Worm (Caenorhabditis elegans): ENCODE measurements around the gene shc-2.

DNA sequence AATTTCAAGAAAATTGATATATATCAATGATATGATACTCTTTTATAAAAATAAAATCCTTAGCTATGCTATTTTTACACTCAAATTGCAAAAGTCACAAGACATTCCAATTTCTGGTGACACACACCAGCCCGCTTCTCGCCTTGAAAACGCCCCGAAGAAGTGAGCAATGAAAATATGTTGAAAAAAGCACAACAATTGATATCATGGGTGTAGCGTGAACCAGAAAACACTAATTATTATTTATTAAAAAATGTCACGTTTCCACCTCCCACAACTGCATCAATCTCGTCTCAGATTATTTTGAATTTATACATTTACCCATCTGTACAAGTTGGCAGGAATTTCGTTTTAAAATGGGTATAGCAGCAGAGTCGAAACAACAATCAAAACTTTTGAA lies 35.8 kb downstream of the shc-2 start, which contains the start of gene F59A6.4:
- no peak for TF ChIP-seq mep-1 (tag; optimal IDR thresholded peaks at IDR 0.05)
- no peak for TF ChIP-seq drap-1 (GFP tag; optimal IDR thresholded peaks at IDR 0.05)
- TF ChIP-seq unc-62 (GFP tag; optimal IDR thresholded peaks at IDR 0.05): no peak
- no peak for TF ChIP-seq blmp-1 (tag; optimal IDR thresholded peaks at IDR 0.05)
- TF ChIP-seq nhr-76 (tag; optimal IDR thresholded peaks at IDR 0.05): no peak
- TF ChIP-seq tbx-8 (GFP tag; optimal IDR thresholded peaks at IDR 0.05): no peak
- TF ChIP-seq unc-39 (tag; optimal IDR thresholded peaks at IDR 0.05): no peak
- TF ChIP-seq elt-3 (tag; optimal IDR thresholded peaks at IDR 0.05): no peak

Measured in whole organism, mixed stage, embryonic.